Worm (Caenorhabditis elegans): ENCODE results near the gene C52E4.12.

C52E4.12 gene

ce11 chrV:12026878-12027477 is 31.0 kb downstream of the C52E4.12 start:
- peak in 1 of 2 experiments; percentile 29 for TF ChIP-seq mdl-1 (tag; optimal IDR thresholded peaks at IDR 0.05)
- peak; percentile 4 for TF ChIP-seq irx-1 (tag; optimal IDR thresholded peaks at IDR 0.05)
- peak; percentile 87 for TF ChIP-seq fkh-8 (tag; optimal IDR thresholded peaks at IDR 0.05)
- peak; percentile 47 for TF ChIP-seq swsn-7 (tag; optimal IDR thresholded peaks at IDR 0.05)
- TF ChIP-seq grh-1 (GFP tag; IDR thresholded peaks at IDR 0.05): no peak
- TF ChIP-seq lsy-2 (tag; optimal IDR thresholded peaks at IDR 0.05): peak in 1 of 2 experiments; percentile 44
- peak; percentile 70 for TF ChIP-seq nhr-71 (tag; optimal IDR thresholded peaks at IDR 0.05)
- TF ChIP-seq unc-86 (tag; optimal IDR thresholded peaks at IDR 0.05): peak; percentile 38
- TF ChIP-seq aha-1 (tag; optimal IDR thresholded peaks at IDR 0.05): no peak
- TF ChIP-seq mab-9 (GFP tag; IDR thresholded peaks at IDR 0.05): no peak
- TF ChIP-seq lin-14 (GFP tag; optimal IDR thresholded peaks at IDR 0.05): peak; percentile 92
- no peak for TF ChIP-seq nhr-11 (tag; optimal IDR thresholded peaks at IDR 0.05)
- TF ChIP-seq dpl-1 (GFP tag; optimal IDR thresholded peaks at IDR 0.05): peak in 1 of 3 experiments; percentile 23
- peak; percentile 29 for TF ChIP-seq C16A3.4 (tag; optimal IDR thresholded peaks at IDR 0.05)
- peak; percentile 25 for TF ChIP-seq isw-1 (GFP tag; IDR thresholded peaks at IDR 0.05)
- peak; percentile 41 for TF ChIP-seq pax-3 (tag; optimal IDR thresholded peaks at IDR 0.05)
- no peak for TF ChIP-seq egl-27 (tag; optimal IDR thresholded peaks at IDR 0.05)
- TF ChIP-seq mep-1 (tag; optimal IDR thresholded peaks at IDR 0.05): peak; percentile 71
- TF ChIP-seq zag-1 (tag; optimal IDR thresholded peaks at IDR 0.05): no peak
- TF ChIP-seq nhr-47 (tag; optimal IDR thresholded peaks at IDR 0.05): peak; percentile 46
- TF ChIP-seq lin-13 (GFP tag; optimal IDR thresholded peaks at IDR 0.05): no peak
- TF ChIP-seq nhr-28 (tag; optimal IDR thresholded peaks at IDR 0.05): no peak
- peak; percentile 52 for TF ChIP-seq tbx-2 (tag; optimal IDR thresholded peaks at IDR 0.05)
- TF ChIP-seq ceh-82 (tag; optimal IDR thresholded peaks at IDR 0.05): peak; percentile 5 to 67 (median 25)
- TF ChIP-seq fkh-4 (tag; optimal IDR thresholded peaks at IDR 0.05; ENCODE audit: borderline replicate concordance): no peak
- TF ChIP-seq ama-1 (optimal IDR thresholded peaks at IDR 0.05): no peak
- peak in 1 of 2 experiments; percentile 40 for TF ChIP-seq lin-35 (GFP tag; optimal IDR thresholded peaks at IDR 0.05)
- no peak for TF ChIP-seq tlp-1 (tag; optimal IDR thresholded peaks at IDR 0.05)
- peak; percentile 40 for TF ChIP-seq snu-23 (GFP tag; optimal IDR thresholded peaks at IDR 0.05)
- peak; percentile 22 for TF ChIP-seq nhr-20 (tag; optimal IDR thresholded peaks at IDR 0.05)
- TF ChIP-seq nhr-19 (GFP tag; conservative IDR thresholded peaks at IDR 0.05): 0 out of 2 replicates have a peak, but pooled peaks have one; percentile 12
- TF ChIP-seq egl-13 (tag; optimal IDR thresholded peaks at IDR 0.05): peak; percentile 50
- peak; percentile 49 for TF ChIP-seq dsc-1 (tag; optimal IDR thresholded peaks at IDR 0.05)
- peak; percentile 15 to 38 for TF ChIP-seq efl-1 (optimal IDR thresholded peaks at IDR 0.05)
- TF ChIP-seq efl-1 (GFP tag; optimal IDR thresholded peaks at IDR 0.05 in 1 of 2): no peak
- no peak for TF ChIP-seq sox-4 (tag; optimal IDR thresholded peaks at IDR 0.05)
- TF ChIP-seq snpc-4 (tag; optimal IDR thresholded peaks at IDR 0.05): peak; percentile 17
- no peak for TF ChIP-seq Y116A8C.19 (tag; optimal IDR thresholded peaks at IDR 0.05; ENCODE audit: borderline replicate concordance)
- TF ChIP-seq ceh-88 (GFP tag; IDR thresholded peaks at IDR 0.05): no peak
- TF ChIP-seq blmp-1 (tag; optimal IDR thresholded peaks at IDR 0.05): no peak
- TF ChIP-seq nhr-90 (tag; optimal IDR thresholded peaks at IDR 0.05; ENCODE audit: poor library complexity): no peak
- no peak for TF ChIP-seq sup-37 (GFP tag; optimal IDR thresholded peaks at IDR 0.05)
- peak; percentile 93 for TF ChIP-seq fkh-10 (GFP tag; optimal IDR thresholded peaks at IDR 0.05)

ce11 chrV:12028151-12028550 is 32.2 kb downstream of the C52E4.12 start:
- TF ChIP-seq nhr-84 (tag; optimal IDR thresholded peaks at IDR 0.05) (no peak), dsc-1 (tag; optimal IDR thresholded peaks at IDR 0.05) (peak; percentile 73), efl-1 (optimal IDR thresholded peaks at IDR 0.05) (no peak), efl-1 (GFP tag; optimal IDR thresholded peaks at IDR 0.05 in 1 of 2) (peak in 1 of 2 experiments; percentile 16), lin-14 (GFP tag; optimal IDR thresholded peaks at IDR 0.05) (peak; percentile 16), fkh-8 (tag; optimal IDR thresholded peaks at IDR 0.05) (peak; percentile 61)
